Worm (Caenorhabditis elegans) whole organism, midembryonic: Measurements from ENCODE around the gene clec-85.

Source experiments
- T22C8.4 ChIP-seq: fragments of 200-800 bp; sonication (Bioruptor generic); IDR thresholded peaks from 2 replicates; pipeline ENCODE4 v1.3.6; 2022; ENCODE audit warnings: missing genetic modification characterization, missing compliant biosample characterization
- flt-1 ChIP-seq: fragments of 200-800 bp; sonication (Bioruptor generic); IDR thresholded peaks from 2 replicates; pipeline ENCODE4 v1.3.6; 2022; ENCODE audit warnings: missing genetic modification characterization, missing compliant biosample characterization
- klf-2 ChIP-seq: fragments of 200-800 bp; sonication (Bioruptor generic); conservative IDR thresholded peaks from 2 replicates; pipeline ENCODE4 v1.3.6; 2022; ENCODE audit warnings: missing genetic modification reagents, missing genetic modification characterization, missing compliant biosample characterization
- med-1 ChIP-seq: sonication (generic microtip); optimal IDR thresholded peaks from 2 replicates; lab custom pipeline; 2017; ENCODE audit warnings: missing genetic modification characterization, mild to moderate bottlenecking, missing compliant biosample characterization, antibody characterized with exemption, missing genetic modification reagents; ENCODE audit not compliant: insufficient read depth
- tab-1 ChIP-seq: fragments of 200-800 bp; sonication (Bioruptor generic); IDR thresholded peaks from 2 replicates; pipeline ENCODE4 v1.3.6; 2022; ENCODE audit warnings: missing genetic modification characterization, missing compliant biosample characterization
- ztf-23 ChIP-seq: fragments of 200-800 bp; sonication (Bioruptor generic); IDR thresholded peaks from 2 replicates; pipeline ENCODE4 v1.3.6; 2022; ENCODE audit warnings: missing genetic modification reagents, missing genetic modification characterization, missing compliant biosample characterization
- ztf-29 ChIP-seq: fragments of 200-800 bp; sonication (Bioruptor generic); IDR thresholded peaks from 2 replicates; pipeline ENCODE4 v1.3.6; 2022; ENCODE audit warnings: missing genetic modification reagents, missing genetic modification characterization, missing compliant biosample characterization

DNA sequence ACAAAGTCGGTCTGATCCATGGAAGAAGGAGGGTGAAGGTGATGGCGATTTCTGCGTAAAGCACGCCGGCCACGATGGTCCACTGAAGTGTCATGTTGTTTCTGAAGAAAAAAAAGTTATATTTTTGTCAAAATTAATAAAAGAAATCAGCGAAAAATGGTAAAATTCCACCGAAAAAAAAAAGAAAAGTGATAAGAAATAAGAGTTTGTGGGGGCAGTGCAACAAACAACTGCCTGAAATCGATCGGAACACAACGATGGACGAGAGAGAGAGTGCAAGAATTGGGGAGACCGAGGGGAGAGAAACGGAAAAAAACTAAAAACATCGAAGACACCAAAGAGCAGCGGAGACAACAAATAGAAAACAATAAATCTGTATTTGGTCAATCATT is 41.7 kb downstream of the clec-85 start, which contains the start of gene Y54G2A.18:
- no peak for TF ChIP-seq ztf-29 (GFP tag; lab: Robert Waterston, UW)
- no peak for TF ChIP-seq klf-2 (GFP tag; lab: Robert Waterston, UW)
- no peak for TF ChIP-seq tab-1 (GFP tag; lab: Robert Waterston, UW)
- no peak for TF ChIP-seq flt-1 (GFP tag; lab: Robert Waterston, UW)
- TF ChIP-seq T22C8.4 = no peak
- TF ChIP-seq ztf-23 (GFP tag; lab: Robert Waterston, UW) = no peak
- TF ChIP-seq med-1 (GFP tag; lab: Kevin White, UChicago) = no peak
